Worm (Caenorhabditis elegans): ENCODE measurements around the gene F53F4.17.

DNA sequence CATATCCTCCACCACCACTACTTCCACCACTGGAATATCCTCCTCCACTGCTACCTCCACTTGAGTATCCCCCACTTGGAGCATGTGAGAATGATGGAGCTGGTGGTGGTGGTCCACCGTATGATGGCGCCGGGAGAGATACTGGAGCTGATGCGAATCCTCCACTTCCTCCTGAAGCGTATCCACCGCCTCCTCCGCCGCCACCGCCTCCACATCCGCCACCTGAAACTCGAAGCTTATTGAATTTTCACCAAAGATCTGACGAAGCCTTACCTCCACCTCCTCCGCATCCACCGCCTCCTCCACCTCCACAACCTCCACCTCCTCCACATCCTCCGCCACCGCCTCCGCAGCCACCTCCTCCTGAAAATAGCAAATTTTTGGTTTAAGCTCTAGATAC lies 25.3 kb upstream of the F53F4.17 start:
- TF ChIP-seq W03F9.2 (tag; optimal IDR thresholded peaks at IDR 0.05): no peak
- TF ChIP-seq him-1 (tag; optimal IDR thresholded peaks at IDR 0.05): no peak
